Worm (Caenorhabditis elegans) whole organism, L4 larva: ENCODE results near the gene Y82E9BL.12.

Experiments used
- R02D3.7 ChIP-seq: fragments of 150-350 bp; sonication (generic microtip); optimal IDR thresholded peaks from 3 replicates; lab custom pipeline; 2014; ENCODE audit warnings: missing biosample characterization, missing genetic modification characterization
- daf-12 ChIP-seq: fragments of 150-350 bp; optimal IDR thresholded peaks from 2 replicates; lab custom pipeline; 2014; ENCODE audit warnings: missing biosample characterization, missing genetic modification reagents, missing genetic modification characterization
- fkh-10 ChIP-seq: fragments of 150-350 bp; optimal IDR thresholded peaks from 2 replicates; lab custom pipeline; 2014; ENCODE audit warnings: missing biosample characterization, missing genetic modification reagents, missing genetic modification characterization
- fos-1 ChIP-seq: fragments of 150-350 bp; optimal IDR thresholded peaks from 2 replicates; lab custom pipeline; 2014; ENCODE audit warnings: missing biosample characterization, missing genetic modification characterization
- lin-15B ChIP-seq: fragments of 150-350 bp; sonication (generic microtip); optimal IDR thresholded peaks from 3 replicates; lab custom pipeline; 2014; ENCODE audit warnings: missing biosample characterization, missing genetic modification characterization
- lir-3 ChIP-seq: sonication (generic microtip); optimal IDR thresholded peaks from 2 replicates; lab custom pipeline; 2016; ENCODE audit warnings: mild to moderate bottlenecking, missing genetic modification characterization, missing compliant biosample characterization
- mdl-1 ChIP-seq, 2 experiments: fragments of 150-350 bp in 1 of 2; sonication (generic microtip) in 1 of 2; optimal IDR thresholded peaks; 2 replicates each; lab custom pipeline; 2014 to 2017; ENCODE audit warnings: missing biosample characterization in 2 of 2, missing genetic modification characterization in 2 of 2
- nhr-237 ChIP-seq: sonication (generic microtip); optimal IDR thresholded peaks from 2 replicates; lab custom pipeline; 2017; ENCODE audit warnings: missing biosample characterization, missing genetic modification characterization
- zag-1 ChIP-seq: fragments of 150-350 bp; optimal IDR thresholded peaks from 2 replicates; lab custom pipeline; 2014; ENCODE audit warnings: missing biosample characterization, missing genetic modification characterization
- ztf-7 ChIP-seq: fragments of 150-350 bp; optimal IDR thresholded peaks from 2 replicates; lab custom pipeline; 2014; ENCODE audit warnings: missing biosample characterization, missing genetic modification characterization

DNA sequence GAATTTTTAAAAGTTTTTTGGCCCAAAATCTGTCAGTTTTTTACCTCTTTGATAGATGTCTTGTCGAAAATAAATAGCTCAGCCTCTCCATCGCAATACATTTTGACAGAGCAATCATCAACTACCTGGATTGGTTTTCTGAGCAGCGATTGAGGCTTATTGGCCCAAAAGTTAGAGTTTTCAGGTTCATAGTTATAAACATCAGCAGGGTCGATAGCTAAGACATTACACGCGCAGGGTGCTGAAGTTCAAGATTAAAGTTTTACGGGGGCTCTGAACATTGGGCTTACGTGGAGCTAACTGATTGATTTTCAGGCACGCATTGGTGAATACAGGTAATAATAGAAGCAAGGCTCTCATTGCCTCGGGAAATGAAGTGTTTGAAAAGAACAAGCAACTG is 50.7 kb downstream of the Y82E9BL.12 start, which contains the start of gene Y82E9BR.9:
- TF ChIP-seq fkh-10 (GFP tag; lab: Kevin White, UChicago) (no peak), ztf-7 (tag; lab: Kevin White, UChicago) (no peak), R02D3.7 (no peak), mdl-1 (tag; optimal IDR thresholded peaks at IDR 0.05; lab: Kevin White, UChicago) (no peak), lin-15B (no peak), daf-12 (tag; lab: Kevin White, UChicago) (no peak), zag-1 (tag; lab: Kevin White, UChicago) (no peak), nhr-237 (no peak), fos-1 (no peak), lir-3 (tag; lab: Kevin White, UChicago) (no peak)
